Worm (Caenorhabditis elegans) whole organism, late embryonic: ENCODE measurements around the gene srj-15.

Source experiments
- T23F11.4 ChIP-seq: fragments of 200-800 bp; sonication (Bioruptor generic); optimal IDR thresholded peaks from 2 replicates; lab custom pipeline; 2018; ENCODE audit warnings: mild to moderate bottlenecking, missing genetic modification characterization, missing compliant biosample characterization
- ahr-1 ChIP-seq: sonication (generic microtip); optimal IDR thresholded peaks from 2 replicates; lab custom pipeline; 2016; ENCODE audit warnings: missing genetic modification characterization, missing compliant biosample characterization
- ama-1 ChIP-seq: fragments of 150-350 bp; optimal IDR thresholded peaks from 2 replicates; lab custom pipeline; 2014
- ceh-9 ChIP-seq: sonication (generic microtip); optimal IDR thresholded peaks from 2 replicates; lab custom pipeline; 2016; ENCODE audit warnings: mild to moderate bottlenecking, missing genetic modification characterization, inconsistent platforms, missing compliant biosample characterization
- ets-4 ChIP-seq: sonication (generic microtip); optimal IDR thresholded peaks from 2 replicates; lab custom pipeline; 2016; ENCODE audit warnings: missing genetic modification characterization, missing compliant biosample characterization
- fkh-10 ChIP-seq: fragments of 150-350 bp; optimal IDR thresholded peaks from 2 replicates; lab custom pipeline; 2014; ENCODE audit warnings: missing biosample characterization, missing genetic modification reagents, missing genetic modification characterization
- hlh-13 ChIP-seq: fragments of 200-800 bp; sonication (Bioruptor generic); optimal IDR thresholded peaks from 2 replicates; lab custom pipeline; 2018; ENCODE audit warnings: mild to moderate bottlenecking, missing genetic modification characterization, missing compliant biosample characterization
- pag-3 ChIP-seq: sonication (generic microtip); optimal IDR thresholded peaks from 2 replicates; lab custom pipeline; 2016; ENCODE audit warnings: missing compliant biosample characterization, missing genetic modification characterization, borderline replicate concordance
- rnt-1 ChIP-seq: sonication (generic microtip); optimal IDR thresholded peaks from 2 replicates; lab custom pipeline; 2016; ENCODE audit warnings: missing genetic modification characterization, missing compliant biosample characterization
- ttx-3 ChIP-seq: sonication (generic microtip); optimal IDR thresholded peaks from 2 replicates; lab custom pipeline; 2016; ENCODE audit warnings: missing genetic modification reagents, missing genetic modification characterization, missing compliant biosample characterization
- unc-55 ChIP-seq: sonication (generic microtip); optimal IDR thresholded peaks from 2 replicates; lab custom pipeline; 2017; ENCODE audit warnings: missing biosample characterization, missing genetic modification reagents, missing genetic modification characterization
- unc-86 ChIP-seq: sonication (generic microtip); optimal IDR thresholded peaks from 2 replicates; lab custom pipeline; 2016; ENCODE audit warnings: missing genetic modification characterization, missing compliant biosample characterization

- TF ChIP-seq pag-3 (tag; lab: Kevin White, UChicago) (no peak), ahr-1 (tag; lab: Kevin White, UChicago) (no peak), unc-55 (GFP tag; lab: Kevin White, UChicago) (no peak), hlh-13 (GFP tag; lab: Kevin White, UChicago) (no peak), rnt-1 (no peak), fkh-10 (no peak), ceh-9 (tag; lab: Kevin White, UChicago) (no peak), ttx-3 (no peak), ama-1 (lab: Kevin White, UChicago) (no peak), unc-86 (tag; lab: Kevin White, UChicago) (no peak), T23F11.4 (GFP tag; lab: Kevin White, UChicago) (no peak), ets-4 (tag; lab: Kevin White, UChicago) (no peak)
These were observed 4.1 kb upstream of the srj-15 start for ce11 chrV:1968809-1969208.
